Worm (Caenorhabditis elegans) whole organism, mixed stage, embryonic: ENCODE data around the gene ostb-1.

Experiments used
- M03D4.4 ChIP-seq: sonication (generic microtip); optimal IDR thresholded peaks from 2 replicates; lab custom pipeline; 2017; ENCODE audit warnings: mild to moderate bottlenecking, missing genetic modification characterization, missing compliant biosample characterization
- bed-3 ChIP-seq: fragments of 200-800 bp; sonication (Bioruptor generic); optimal IDR thresholded peaks from 3 replicates; lab custom pipeline; 2018; ENCODE audit warnings: mild to moderate bottlenecking, missing genetic modification characterization, moderate library complexity, missing compliant biosample characterization
- ceh-83 ChIP-seq: fragments of 200-800 bp; sonication (Bioruptor generic); optimal IDR thresholded peaks from 2 replicates; lab custom pipeline; 2018; ENCODE audit warnings: mild to moderate bottlenecking, missing genetic modification characterization, missing compliant biosample characterization
- ces-1 ChIP-seq: fragments of 150-350 bp; optimal IDR thresholded peaks from 2 replicates; lab custom pipeline; 2014; ENCODE audit warnings: missing biosample characterization, missing genetic modification reagents, missing genetic modification characterization
- cnd-1 ChIP-seq: fragments of 200-800 bp; sonication (Bioruptor generic); optimal IDR thresholded peaks from 2 replicates; lab custom pipeline; 2018; ENCODE audit warnings: mild to moderate bottlenecking, missing genetic modification characterization, missing compliant biosample characterization
- drap-1 ChIP-seq: fragments of 200-800 bp; sonication (Bioruptor generic); optimal IDR thresholded peaks from 3 replicates; lab custom pipeline; 2018; ENCODE audit warnings: mild to moderate bottlenecking, missing genetic modification characterization, missing compliant biosample characterization
- elt-1 ChIP-seq: sonication (generic microtip); optimal IDR thresholded peaks from 2 replicates; lab custom pipeline; 2017; ENCODE audit warnings: missing genetic modification characterization, mild to moderate bottlenecking, missing compliant biosample characterization, antibody characterized with exemption, moderate library complexity, borderline replicate concordance; ENCODE audit not compliant: insufficient read depth
- flh-1 ChIP-seq: fragments of 200-800 bp; sonication (Bioruptor generic); optimal IDR thresholded peaks from 2 replicates; lab custom pipeline; 2018; ENCODE audit warnings: mild to moderate bottlenecking, missing genetic modification characterization, moderate library complexity, missing compliant biosample characterization
- ham-2 ChIP-seq: fragments of 200-800 bp; sonication (Bioruptor generic); optimal IDR thresholded peaks from 2 replicates; lab custom pipeline; 2018; ENCODE audit warnings: mild to moderate bottlenecking, missing genetic modification characterization, missing compliant biosample characterization
- hlh-1 ChIP-seq: fragments of 150-350 bp; optimal IDR thresholded peaks from 2 replicates; lab custom pipeline; 2014; ENCODE audit warnings: missing biosample characterization, missing genetic modification reagents, missing genetic modification characterization
- lin-13 ChIP-seq: fragments of 150-350 bp; optimal IDR thresholded peaks from 2 replicates; lab custom pipeline; 2014; ENCODE audit warnings: missing biosample characterization, missing genetic modification characterization
- lsy-2 ChIP-seq: fragments of 150-350 bp; optimal IDR thresholded peaks from 2 replicates; lab custom pipeline; 2014; ENCODE audit warnings: missing biosample characterization, missing genetic modification characterization
- mep-1 ChIP-seq: fragments of 150-350 bp; optimal IDR thresholded peaks from 2 replicates; lab custom pipeline; 2017; ENCODE audit warnings: missing biosample characterization, missing genetic modification reagents, missing genetic modification characterization, inconsistent platforms
- nhr-2 ChIP-seq: fragments of 150-350 bp; optimal IDR thresholded peaks from 2 replicates; lab custom pipeline; 2014; ENCODE audit warnings: missing biosample characterization, missing genetic modification characterization
- nhr-237 ChIP-seq: fragments of 150-350 bp; optimal IDR thresholded peaks from 2 replicates; lab custom pipeline; 2014; ENCODE audit warnings: missing biosample characterization, missing genetic modification characterization
- sem-2 ChIP-seq: fragments of 200-800 bp; sonication (Bioruptor generic); optimal IDR thresholded peaks from 2 replicates; lab custom pipeline; 2018; ENCODE audit warnings: mild to moderate bottlenecking, missing genetic modification characterization, missing compliant biosample characterization
- snpc-4 ChIP-seq: fragments of 150-350 bp; optimal IDR thresholded peaks from 2 replicates; lab custom pipeline; 2014; ENCODE audit warnings: missing biosample characterization, missing genetic modification characterization
- sptf-1 ChIP-seq: sonication (generic microtip); optimal IDR thresholded peaks from 2 replicates; lab custom pipeline; 2017; ENCODE audit warnings: mild to moderate bottlenecking, missing genetic modification characterization, moderate library complexity, missing compliant biosample characterization
- tbx-8 ChIP-seq: fragments of 200-800 bp; sonication (Bioruptor generic); optimal IDR thresholded peaks from 2 replicates; lab custom pipeline; 2018; ENCODE audit warnings: mild to moderate bottlenecking, missing genetic modification characterization, moderate library complexity, missing compliant biosample characterization
- unc-39 ChIP-seq: fragments of 150-350 bp; optimal IDR thresholded peaks from 2 replicates; lab custom pipeline; 2014; ENCODE audit warnings: missing biosample characterization, missing genetic modification characterization
- zip-8 ChIP-seq: fragments of 150-350 bp; optimal IDR thresholded peaks from 2 replicates; lab custom pipeline; 2014; ENCODE audit warnings: missing biosample characterization, missing genetic modification characterization
- ztf-11 ChIP-seq: fragments of 150-350 bp; optimal IDR thresholded peaks from 2 replicates; lab custom pipeline; 2014; ENCODE audit warnings: missing biosample characterization, missing genetic modification characterization

The ostb-1 gene

ce11 chrII:7870632-7871031 lies 6.3 kb downstream of the ostb-1 start:
- no peak for TF ChIP-seq snpc-4
- TF ChIP-seq M03D4.4 (tag; lab: Kevin White, UChicago), result no peak
- TF ChIP-seq ceh-83 (GFP tag; lab: Kevin White, UChicago), result no peak
- TF ChIP-seq nhr-237 (tag; lab: Kevin White, UChicago), result no peak
- no peak for TF ChIP-seq elt-1 (tag; lab: Kevin White, UChicago)
- TF ChIP-seq unc-39, result no peak
- no peak for TF ChIP-seq zip-8 (tag; lab: Kevin White, UChicago)
- no peak for TF ChIP-seq bed-3 (GFP tag; lab: Kevin White, UChicago)
- TF ChIP-seq hlh-1 (tag; lab: Kevin White, UChicago), result peak; percentile 54
- peak; percentile 10 for TF ChIP-seq mep-1
- TF ChIP-seq drap-1 (GFP tag; lab: Kevin White, UChicago), result no peak
- no peak for TF ChIP-seq cnd-1
- TF ChIP-seq lsy-2 (tag; lab: Kevin White, UChicago), result peak; percentile 93
- no peak for TF ChIP-seq lin-13 (tag; lab: Kevin White, UChicago)
- no peak for TF ChIP-seq ces-1 (GFP tag; lab: Kevin White, UChicago)
- no peak for TF ChIP-seq ztf-11
- TF ChIP-seq, all 35 proteins: peak for 3

DNA sequence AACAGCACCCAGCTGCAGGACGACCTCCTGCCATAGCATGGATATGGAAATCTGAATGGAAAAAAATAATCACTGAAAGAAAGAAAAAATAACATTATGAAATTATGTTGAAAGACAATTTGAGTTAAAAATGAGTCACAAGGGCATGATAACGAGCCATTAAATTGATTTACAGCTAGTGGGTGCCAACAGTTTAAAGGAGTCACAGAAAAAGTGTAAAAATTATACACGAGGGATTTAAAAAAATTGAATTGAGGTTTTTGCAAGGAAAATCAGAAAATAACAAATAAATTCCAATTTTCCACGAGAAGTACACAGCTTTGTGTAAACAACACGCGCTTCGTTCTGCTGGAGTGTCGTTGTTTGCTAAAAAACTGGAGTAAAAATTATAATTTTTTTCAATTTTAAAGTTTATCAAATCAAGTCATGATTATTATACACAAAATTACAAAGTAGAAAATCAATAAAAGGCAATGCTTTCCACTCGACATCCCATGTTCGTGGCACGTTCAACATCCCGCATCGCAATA lies 9.6 kb downstream of the ostb-1 start, which contains the start of gene T01H3.3:
T01H3.3 (minus strand) TSS at position 51 of the 530 bp plus-strand sequence.
- TF ChIP-seq nhr-237 (tag; lab: Kevin White, UChicago) (no peak), lsy-2 (tag; lab: Kevin White, UChicago) (peak; percentile 42), nhr-2 (tag; lab: Kevin White, UChicago) (no peak)

DNA sequence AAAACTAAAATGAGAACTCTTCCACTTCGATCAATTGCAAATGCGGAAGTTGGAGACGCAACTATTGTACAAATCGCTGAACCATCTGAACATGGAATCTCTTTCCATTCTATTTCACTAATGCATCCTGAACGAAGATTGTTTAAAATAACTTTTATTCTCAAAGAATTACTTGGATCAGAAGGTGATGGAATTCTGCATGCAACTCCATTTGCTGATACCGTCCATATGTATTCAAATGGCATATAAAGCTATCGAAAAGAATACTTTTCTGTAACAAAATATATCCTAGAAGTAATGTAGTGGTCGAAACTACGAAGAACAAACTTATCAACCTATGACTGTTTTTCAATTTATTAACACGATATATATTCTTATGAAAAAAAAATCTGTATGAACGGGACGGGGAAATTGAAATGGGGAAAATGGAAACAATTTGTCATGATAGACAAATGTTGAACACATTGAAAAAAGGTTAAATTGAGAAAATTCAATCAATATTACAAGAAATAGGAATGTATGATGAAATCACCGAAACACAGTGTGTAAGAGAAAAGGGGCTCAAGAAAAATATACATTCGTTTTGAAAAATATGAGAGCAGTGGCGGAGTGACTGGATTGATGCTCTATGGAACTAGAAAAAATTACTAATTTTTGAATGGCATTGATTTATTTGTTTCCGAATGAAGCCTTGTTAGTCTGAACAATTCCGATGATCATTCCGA lies 13.6 kb downstream of the ostb-1 start, which contains the start of gene T01H3.2:
T01H3.2 (minus strand) TSS at position 251 of the 725 bp plus-strand sequence.
- TF ChIP-seq bed-3 (GFP tag; lab: Kevin White, UChicago) (no peak), lin-13 (tag; lab: Kevin White, UChicago) (no peak)

- TF ChIP-seq drap-1 (GFP tag; lab: Kevin White, UChicago) (no peak), ces-1 (GFP tag; lab: Kevin White, UChicago) (no peak), lsy-2 (tag; lab: Kevin White, UChicago) (no peak)
Measured at ce11 chrII:7879266-7879718, 15.0 kb downstream of the ostb-1 start, which contains the start of the genes vha-4 and T01H3.5. Gene vha-4, minus strand, starts transcription at chrII:7879316. Gene T01H3.5, plus strand, starts transcription at chrII:7879616.

DNA sequence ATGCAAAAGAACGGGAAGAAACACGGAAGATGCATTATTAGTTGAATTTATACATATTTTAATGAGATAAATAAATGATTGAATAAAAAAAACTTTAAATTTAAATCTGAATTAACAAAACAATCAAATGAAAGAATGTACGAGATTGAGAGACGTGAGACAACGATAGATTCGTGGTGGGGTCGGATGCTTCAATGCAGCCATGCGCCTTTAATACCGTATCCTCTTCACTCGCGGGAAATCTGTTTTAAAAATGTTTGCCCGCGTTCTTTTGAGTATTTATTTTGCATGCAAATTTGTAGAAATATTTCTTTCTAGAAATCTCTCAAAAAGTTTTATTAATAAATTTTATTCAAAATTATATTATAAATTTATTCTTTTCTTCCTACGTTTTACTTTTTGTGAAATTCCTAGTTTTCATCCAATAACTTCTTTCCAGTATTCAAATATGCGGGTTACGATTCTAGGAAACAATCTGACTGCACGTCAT lies 16.1 kb downstream of the ostb-1 start, which contains the start of gene perm-1:
perm-1 (plus strand) TSS at position 440 of the 490 bp plus-strand sequence.
- TF ChIP-seq lsy-2 (tag; lab: Kevin White, UChicago) (peak; percentile 32), ceh-83 (GFP tag; lab: Kevin White, UChicago) (no peak), sptf-1 (tag; lab: Kevin White, UChicago) (no peak)

DNA sequence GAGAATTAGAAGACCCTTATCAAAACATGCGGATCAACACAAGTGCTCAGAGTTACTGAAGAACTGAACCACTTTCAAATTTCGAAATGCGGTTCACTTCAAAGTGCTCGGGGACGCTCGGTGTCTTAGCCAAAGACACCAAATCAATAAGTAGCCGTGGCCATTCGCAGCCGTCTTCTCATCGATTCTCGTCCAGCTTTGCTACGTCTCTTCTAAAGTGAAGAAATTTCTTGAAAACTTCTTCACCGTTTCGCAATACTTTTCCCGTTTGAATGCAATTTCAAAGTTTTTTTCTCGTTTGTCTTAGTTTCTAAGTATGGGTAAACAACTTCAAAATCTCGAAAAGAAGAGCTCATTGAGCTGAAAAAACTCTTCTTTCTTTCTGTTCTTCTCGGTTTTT lies 20.6 kb downstream of the ostb-1 start:
- no peak for TF ChIP-seq drap-1 (GFP tag; lab: Kevin White, UChicago)
- no peak for TF ChIP-seq tbx-8 (GFP tag; lab: Kevin White, UChicago)
- peak; percentile 65 for TF ChIP-seq ces-1 (GFP tag; lab: Kevin White, UChicago)

DNA sequence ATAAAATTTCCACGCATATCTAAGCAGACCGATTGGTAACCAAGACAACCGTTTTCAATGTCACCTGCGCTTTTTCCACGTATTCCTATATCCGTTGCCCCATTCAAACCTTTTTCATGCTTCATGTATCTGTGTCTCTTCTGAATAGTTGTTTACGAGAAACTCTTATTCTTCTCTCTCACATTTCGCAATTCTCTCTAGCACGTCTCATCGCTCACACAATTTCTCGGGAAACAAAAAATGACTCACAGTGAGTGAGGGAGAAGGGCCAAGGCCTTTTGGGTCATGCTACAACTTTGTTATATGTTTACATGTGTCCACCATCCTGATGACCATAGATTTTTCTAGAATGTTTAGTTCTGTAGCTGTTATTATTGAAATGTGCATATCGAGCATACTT lies 23.0 kb downstream of the ostb-1 start:
- TF ChIP-seq elt-1 (tag; lab: Kevin White, UChicago) (no peak), ham-2 (GFP tag; lab: Kevin White, UChicago) (no peak), lin-13 (tag; lab: Kevin White, UChicago) (no peak), sem-2 (GFP tag; lab: Kevin White, UChicago) (no peak), M03D4.4 (tag; lab: Kevin White, UChicago) (no peak), mep-1 (no peak), flh-1 (GFP tag; lab: Kevin White, UChicago) (no peak)
